Worm (Caenorhabditis elegans) whole organism, early embryonic: ENCODE results near the gene Y57G11B.8.

ENCODE experiments used
- ets-7 ChIP-seq: sonication (generic microtip); optimal IDR thresholded peaks from 2 replicates; lab custom pipeline; 2016; ENCODE audit warnings: missing genotype, missing genetic modification characterization, missing compliant biosample characterization
- flt-1 ChIP-seq: fragments of 200-800 bp; sonication (Bioruptor generic); IDR thresholded peaks from 2 replicates; pipeline ENCODE4 v1.3.6; 2022; ENCODE audit warnings: missing genetic modification characterization, missing compliant biosample characterization

DNA sequence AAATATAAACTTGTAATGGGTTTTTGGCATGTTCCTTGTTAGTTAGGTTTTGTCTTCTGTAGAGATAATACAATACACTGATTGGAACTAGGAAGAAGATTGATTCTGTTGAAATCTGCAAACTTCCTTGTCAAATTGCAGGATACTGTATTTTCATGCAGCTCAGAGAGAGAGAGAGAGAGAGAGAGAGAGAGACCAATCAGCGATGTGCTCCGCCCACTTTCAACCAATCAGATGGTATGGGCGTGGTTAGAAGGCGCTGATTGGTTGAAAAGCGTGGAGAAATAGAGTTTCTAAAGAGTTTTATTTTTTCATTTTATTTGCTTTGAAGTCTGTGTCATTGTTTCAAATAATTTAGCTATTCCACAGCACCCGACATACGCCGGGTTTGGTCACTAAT is 31.2 kb downstream of the Y57G11B.8 start:
- TF ChIP-seq flt-1 (GFP tag; lab: Robert Waterston, UW) (no peak), ets-7 (no peak)
